Worm (Caenorhabditis elegans) whole organism, L3 larva: Measurements from ENCODE around the gene lurp-4.
A peak's percentile ranks its signal among the peaks of the same experiment; 100 is the strongest.

ENCODE experiments used
- R02D3.7 ChIP-seq: fragments of 150-350 bp; optimal IDR thresholded peaks from 2 replicates; lab custom pipeline; 2014; ENCODE audit warnings: missing biosample characterization, missing genetic modification characterization
- ZK546.5 ChIP-seq: sonication (generic microtip); optimal IDR thresholded peaks from 2 replicates; lab custom pipeline; 2017; ENCODE audit warnings: missing biosample characterization, missing genetic modification characterization
- aly-2 ChIP-seq: fragments of 150-350 bp; optimal IDR thresholded peaks from 2 replicates; lab custom pipeline; 2014; ENCODE audit warnings: missing biosample characterization, missing genetic modification characterization
- ama-1 ChIP-seq: fragments of 150-350 bp; optimal IDR thresholded peaks from 2 replicates; lab custom pipeline; 2018
- ceh-16 ChIP-seq: sonication (generic microtip); optimal IDR thresholded peaks from 2 replicates; lab custom pipeline; 2017; ENCODE audit warnings: missing biosample characterization, missing genetic modification characterization
- ceh-28 ChIP-seq: fragments of 150-350 bp; optimal IDR thresholded peaks from 2 replicates; lab custom pipeline; 2014; ENCODE audit warnings: missing biosample characterization, missing genetic modification reagents, missing genetic modification characterization
- ceh-82 ChIP-seq: fragments of 150-350 bp; optimal IDR thresholded peaks from 2 replicates; lab custom pipeline; 2014; ENCODE audit warnings: missing biosample characterization, missing genetic modification characterization
- ceh-9 ChIP-seq: sonication (generic microtip); optimal IDR thresholded peaks from 2 replicates; lab custom pipeline; 2018; ENCODE audit warnings: missing biosample characterization, missing genetic modification characterization
- daf-12 ChIP-seq: fragments of 150-350 bp; optimal IDR thresholded peaks from 2 replicates; lab custom pipeline; 2014; ENCODE audit warnings: missing biosample characterization, missing genetic modification reagents, missing genetic modification characterization
- egl-27 ChIP-seq: sonication (generic microtip); optimal IDR thresholded peaks from 4 replicates; lab custom pipeline; 2017; ENCODE audit warnings: missing biosample characterization, missing genetic modification reagents, missing genetic modification characterization
- egl-5 ChIP-seq: fragments of 150-350 bp; optimal IDR thresholded peaks from 2 replicates; lab custom pipeline; 2017; ENCODE audit warnings: missing biosample characterization, missing genetic modification reagents, missing genetic modification characterization, inconsistent platforms
- elt-1 ChIP-seq: fragments of 150-350 bp; optimal IDR thresholded peaks from 2 replicates; lab custom pipeline; 2014; ENCODE audit warnings: missing biosample characterization, missing genetic modification characterization
- elt-2 ChIP-seq: sonication (generic microtip); optimal IDR thresholded peaks from 2 replicates; lab custom pipeline; 2016; ENCODE audit warnings: missing genetic modification reagents, mild to moderate bottlenecking, missing genetic modification characterization, missing compliant biosample characterization
- elt-3 ChIP-seq, 3 experiments: fragments of 150-350 bp in 1 of 3; sonication (generic microtip) in 2 of 3; optimal IDR thresholded peaks; 2 replicates in 2 of 3; 4 replicates in 1 of 3; lab custom pipeline; 2014 to 2017; ENCODE audit warnings: missing biosample characterization in 3 of 3, missing genetic modification characterization in 3 of 3
- eor-1 ChIP-seq, 2 experiments: fragments of 150-350 bp; optimal IDR thresholded peaks; 2 replicates each; lab custom pipeline; 2014 to 2018; ENCODE audit warnings: missing biosample characterization in 2 of 2, missing genetic modification characterization in 2 of 2
- fkh-10 ChIP-seq: sonication (generic microtip); optimal IDR thresholded peaks from 2 replicates; lab custom pipeline; 2017; ENCODE audit warnings: missing biosample characterization, missing genetic modification reagents, missing genetic modification characterization
- fkh-2 ChIP-seq: fragments of 150-350 bp; optimal IDR thresholded peaks from 2 replicates; lab custom pipeline; 2014; ENCODE audit warnings: missing biosample characterization, missing genetic modification reagents, missing genetic modification characterization
- fos-1 ChIP-seq: fragments of 150-350 bp; optimal IDR thresholded peaks from 2 replicates; lab custom pipeline; 2014; ENCODE audit warnings: missing biosample characterization, missing genetic modification characterization
- hmg-11 ChIP-seq: sonication (generic microtip); optimal IDR thresholded peaks from 2 replicates; lab custom pipeline; 2016; ENCODE audit warnings: missing genetic modification characterization, missing compliant biosample characterization
- jun-1 ChIP-seq: fragments of 150-350 bp; optimal IDR thresholded peaks from 2 replicates; lab custom pipeline; 2014; ENCODE audit warnings: missing biosample characterization, missing genetic modification reagents, missing genetic modification characterization
- lin-15B ChIP-seq: fragments of 150-350 bp; optimal IDR thresholded peaks from 2 replicates; lab custom pipeline; 2014; ENCODE audit warnings: missing biosample characterization, missing genetic modification characterization
- lin-39 ChIP-seq: fragments of 150-350 bp; optimal IDR thresholded peaks from 2 replicates; lab custom pipeline; 2018; ENCODE audit warnings: missing biosample characterization, missing genetic modification reagents, missing genetic modification characterization
- lsy-12 ChIP-seq: sonication (generic microtip); optimal IDR thresholded peaks from 2 replicates; lab custom pipeline; 2016; ENCODE audit warnings: mild to moderate bottlenecking, missing genetic modification characterization, missing compliant biosample characterization
- mdl-1 ChIP-seq: fragments of 150-350 bp; optimal IDR thresholded peaks from 2 replicates; lab custom pipeline; 2014; ENCODE audit warnings: missing biosample characterization, missing genetic modification characterization
- mml-1 ChIP-seq: fragments of 150-350 bp; sonication (generic microtip); optimal IDR thresholded peaks from 3 replicates; lab custom pipeline; 2014; ENCODE audit warnings: missing biosample characterization, missing genetic modification characterization
- nfya-1 ChIP-seq: sonication (generic microtip); optimal IDR thresholded peaks from 2 replicates; lab custom pipeline; 2017; ENCODE audit warnings: missing genetic modification characterization, mild to moderate bottlenecking, missing compliant biosample characterization, antibody characterized with exemption, moderate library complexity; ENCODE audit not compliant: insufficient read depth
- nhr-11 ChIP-seq: fragments of 150-350 bp; optimal IDR thresholded peaks from 2 replicates; lab custom pipeline; 2014; ENCODE audit warnings: missing biosample characterization, missing genetic modification characterization
- nhr-12 ChIP-seq: fragments of 150-350 bp; optimal IDR thresholded peaks from 2 replicates; lab custom pipeline; 2014; ENCODE audit warnings: missing biosample characterization, missing genetic modification characterization
- nhr-23 ChIP-seq: fragments of 150-350 bp; optimal IDR thresholded peaks from 2 replicates; lab custom pipeline; 2014; ENCODE audit warnings: missing biosample characterization, missing genetic modification reagents, missing genetic modification characterization
- nhr-237 ChIP-seq: fragments of 150-350 bp; optimal IDR thresholded peaks from 2 replicates; lab custom pipeline; 2014; ENCODE audit warnings: missing biosample characterization, missing genetic modification characterization
- nhr-25 ChIP-seq: sonication (generic microtip); optimal IDR thresholded peaks from 2 replicates; lab custom pipeline; 2017; ENCODE audit warnings: missing biosample characterization, missing genetic modification characterization
- nhr-28 ChIP-seq: fragments of 150-350 bp; optimal IDR thresholded peaks from 2 replicates; lab custom pipeline; 2014; ENCODE audit warnings: missing biosample characterization, missing genetic modification characterization
- nhr-43 ChIP-seq: sonication (generic microtip); optimal IDR thresholded peaks from 2 replicates; lab custom pipeline; 2016; ENCODE audit warnings: mild to moderate bottlenecking, missing genetic modification characterization, missing compliant biosample characterization; ENCODE audit not compliant: poor library complexity, severe bottlenecking
- nhr-67 ChIP-seq: fragments of 150-350 bp; optimal IDR thresholded peaks from 2 replicates; lab custom pipeline; 2014; ENCODE audit warnings: missing biosample characterization, missing genetic modification characterization
- nhr-76 ChIP-seq: fragments of 150-350 bp; sonication (generic microtip); optimal IDR thresholded peaks from 5 replicates; lab custom pipeline; 2014; ENCODE audit warnings: missing biosample characterization, missing genetic modification characterization
- nhr-77 ChIP-seq: fragments of 150-350 bp; optimal IDR thresholded peaks from 2 replicates; lab custom pipeline; 2014; ENCODE audit warnings: missing biosample characterization, missing genetic modification characterization
- pha-4 ChIP-seq: fragments of 150-350 bp; optimal IDR thresholded peaks from 2 replicates; lab custom pipeline; 2014; ENCODE audit warnings: missing biosample characterization, missing genetic modification reagents, missing genetic modification characterization
- pqm-1 ChIP-seq: fragments of 150-350 bp; optimal IDR thresholded peaks from 2 replicates; lab custom pipeline; 2017; ENCODE audit warnings: missing biosample characterization, missing genetic modification characterization, inconsistent platforms
- sea-2 ChIP-seq: fragments of 150-350 bp; sonication (generic microtip); optimal IDR thresholded peaks from 4 replicates; lab custom pipeline; 2014; ENCODE audit warnings: missing biosample characterization, missing genetic modification reagents, missing genetic modification characterization
- skn-1 ChIP-seq: fragments of 150-350 bp; optimal IDR thresholded peaks from 2 replicates; lab custom pipeline; 2014; ENCODE audit warnings: missing biosample characterization, missing genetic modification characterization
- snpc-4 ChIP-seq: fragments of 150-350 bp; optimal IDR thresholded peaks from 2 replicates; lab custom pipeline; 2014; ENCODE audit warnings: missing biosample characterization, missing genetic modification characterization
- tbx-2 ChIP-seq: sonication (generic microtip); optimal IDR thresholded peaks from 2 replicates; lab custom pipeline; 2016; ENCODE audit warnings: mild to moderate bottlenecking, missing genetic modification characterization, missing compliant biosample characterization
- unc-39 ChIP-seq: sonication (generic microtip); optimal IDR thresholded peaks from 4 replicates; lab custom pipeline; 2017; ENCODE audit warnings: missing biosample characterization, missing genetic modification characterization
- unc-62 ChIP-seq: fragments of 150-350 bp; sonication (generic microtip); optimal IDR thresholded peaks from 4 replicates; lab custom pipeline; 2014; ENCODE audit warnings: missing biosample characterization, missing genetic modification reagents, missing genetic modification characterization
- zag-1 ChIP-seq: fragments of 150-350 bp; optimal IDR thresholded peaks from 2 replicates; lab custom pipeline; 2014; ENCODE audit warnings: missing biosample characterization, missing genetic modification characterization
- ztf-11 ChIP-seq: fragments of 150-350 bp; optimal IDR thresholded peaks from 2 replicates; lab custom pipeline; 2014; ENCODE audit warnings: missing biosample characterization, missing genetic modification characterization
- ztf-4 ChIP-seq: fragments of 150-350 bp; optimal IDR thresholded peaks from 2 replicates; lab custom pipeline; 2014; ENCODE audit warnings: missing biosample characterization, missing genetic modification characterization

Gene lurp-4

ce11 chrV:13082442-13083126 lies 9.9 kb upstream of the lurp-4 start, which contains the start of gene C34B4.2:
C34B4.2 (plus strand) TSS chrV:13083055.
- no peak for TF ChIP-seq ceh-16 (tag; lab: Kevin White, UChicago)
- TF ChIP-seq fkh-10: no peak
- TF ChIP-seq nhr-11: peak; percentile 63
- no peak for TF ChIP-seq ZK546.5 (tag; lab: Kevin White, UChicago)
- TF ChIP-seq fkh-2 (tag; lab: Kevin White, UChicago): no peak
- no peak for TF ChIP-seq ceh-82 (tag; lab: Kevin White, UChicago)
- no peak for TF ChIP-seq nhr-67 (tag; lab: Kevin White, UChicago)
- TF ChIP-seq nhr-77: no peak
- no peak for TF ChIP-seq eor-1 (tag; optimal IDR thresholded peaks at IDR 0.05; lab: Kevin White, UChicago)
- TF ChIP-seq daf-12 (tag; lab: Kevin White, UChicago): no peak
- TF ChIP-seq ceh-28: no peak
- no peak for TF ChIP-seq ceh-9
- peak; percentile 60 for TF ChIP-seq nfya-1 (tag; lab: Kevin White, UChicago)
- TF ChIP-seq elt-3 (tag; optimal IDR thresholded peaks at IDR 0.05; lab: Kevin White, UChicago): no peak
- TF ChIP-seq unc-39: no peak
- no peak for TF ChIP-seq nhr-28 (tag; lab: Kevin White, UChicago)
- TF ChIP-seq aly-2: no peak
- TF ChIP-seq mdl-1: no peak
- TF ChIP-seq pha-4 (tag; lab: Kevin White, UChicago): peak; percentile 96
- peak; percentile 27 for TF ChIP-seq pqm-1 (tag; lab: Kevin White, UChicago)
- TF ChIP-seq ztf-11: no peak
- no peak for TF ChIP-seq nhr-23 (tag; lab: Kevin White, UChicago)
- TF ChIP-seq elt-2: peak; percentile 88
- no peak for TF ChIP-seq unc-62 (GFP tag; lab: Kevin White, UChicago)
- peak; percentile 16 for TF ChIP-seq elt-1 (tag; lab: Kevin White, UChicago)
- TF ChIP-seq tbx-2 (tag; lab: Kevin White, UChicago): peak; percentile 53
- no peak for TF ChIP-seq R02D3.7 (tag; lab: Kevin White, UChicago)
- TF ChIP-seq mml-1 (tag; lab: Kevin White, UChicago): no peak
- no peak for TF ChIP-seq egl-27 (tag; lab: Kevin White, UChicago)
- TF ChIP-seq nhr-12 (tag; lab: Kevin White, UChicago): no peak
- TF ChIP-seq egl-5 (tag; lab: Kevin White, UChicago): no peak
- peak; percentile 77 for TF ChIP-seq lin-39
- no peak for TF ChIP-seq nhr-25 (tag; lab: Kevin White, UChicago)
- no peak for TF ChIP-seq lin-15B (tag; lab: Kevin White, UChicago)
- TF ChIP-seq lsy-12: peak; percentile 13
- peak; percentile 4 for TF ChIP-seq jun-1 (tag; lab: Kevin White, UChicago)
- no peak for TF ChIP-seq ztf-4 (tag; lab: Kevin White, UChicago)
- no peak for TF ChIP-seq skn-1 (tag; lab: Kevin White, UChicago)
- TF ChIP-seq sea-2: no peak
- no peak for TF ChIP-seq nhr-237 (tag; lab: Kevin White, UChicago)
- no peak for TF ChIP-seq fos-1
- TF ChIP-seq ama-1: peak; percentile 29
- no peak for TF ChIP-seq snpc-4
- TF ChIP-seq zag-1 (tag; lab: Kevin White, UChicago): no peak
- TF ChIP-seq nhr-76 (tag; lab: Kevin White, UChicago): no peak
- peak; percentile 5 for TF ChIP-seq nhr-43 (tag; lab: Kevin White, UChicago)
- no peak for TF ChIP-seq hmg-11 (tag; lab: Kevin White, UChicago)
